1 fruit fly cellular context compared by ENCODE assay signal in the genomic region with DNA sequence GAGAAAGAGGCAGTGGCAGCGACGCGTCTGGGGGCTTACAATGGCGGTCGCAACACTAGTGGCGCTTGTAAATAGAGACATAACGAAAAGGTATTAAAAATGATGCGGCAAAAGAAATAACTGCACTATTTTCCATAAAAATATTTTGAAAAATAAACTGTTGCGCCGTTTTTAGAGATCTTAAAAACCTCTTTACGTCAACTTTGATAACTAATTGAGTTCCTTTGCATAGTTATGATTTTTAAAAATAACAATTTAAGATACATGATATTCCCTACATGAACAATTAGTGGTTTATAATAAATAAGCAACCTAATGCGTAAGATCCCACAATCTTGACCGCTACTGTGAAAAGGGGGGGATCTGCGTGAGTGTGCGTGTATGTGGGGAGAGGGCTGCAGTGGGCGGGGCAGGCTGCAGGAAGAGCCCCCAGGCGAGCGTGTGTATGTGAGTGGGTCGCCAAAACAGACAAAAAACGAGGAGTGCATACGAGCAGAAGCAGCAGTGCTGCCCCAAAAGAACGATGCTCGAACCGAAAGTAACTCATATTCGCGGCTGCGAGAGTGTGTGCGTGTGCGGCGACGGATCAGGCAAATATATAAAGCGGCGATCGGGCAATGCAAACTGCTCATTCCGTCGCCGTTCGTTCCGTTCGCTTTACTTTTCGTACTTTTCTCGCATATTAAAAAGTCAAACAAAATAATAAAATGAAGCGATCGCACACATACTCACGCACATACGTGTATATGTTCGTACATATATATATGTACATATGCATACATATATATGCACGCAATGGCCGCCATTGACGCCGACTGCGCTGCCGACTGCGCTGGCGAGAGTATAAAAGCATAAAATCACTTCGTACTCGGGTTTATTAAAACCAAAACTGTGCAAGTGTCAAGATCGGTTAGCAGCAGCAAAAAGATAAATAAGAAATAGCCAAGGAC.
TF ChIP-seq lines count a peak whose summit lies in the region.

No protein-coding gene starts in this region.

TF ChIP-seq in whole organism, embryonic, 481 proteins besides CTCF, POLR2A, EP300 and RAD21 (continued from another document and continues in another):
- TF ChIP-seq Hsf (GFP tag; optimal IDR thresholded peaks at IDR 0.05; lab: Kevin White, UChicago) (peak; percentile 40), CG11093 (GFP tag; IDR thresholded peaks at IDR 0.05; lab: Robert Waterston, UW) (no peak), en (GFP tag; optimal IDR thresholded peaks at IDR 0.05; lab: Kevin White, UChicago) (no peak), bigmax (GFP tag; optimal IDR thresholded peaks at IDR 0.05; lab: Kevin White, UChicago) (no peak), bsh (GFP tag; optimal IDR thresholded peaks at IDR 0.05; lab: Kevin White, UChicago) (peak; percentile 43 to 95), sr (GFP tag; IDR thresholded peaks at IDR 0.05; lab: Robert Waterston, UW) (no peak), CG10959 (GFP tag; IDR thresholded peaks at IDR 0.05; lab: Robert Waterston, UW) (no peak), CG2129 (GFP tag; IDR thresholded peaks at IDR 0.05; lab: Robert Waterston, UW; ENCODE audit: partially characterized antibody) (no peak), tio (GFP tag; optimal IDR thresholded peaks at IDR 0.05; lab: Kevin White, UChicago) (peak; percentile 71), CG18262 (tag; optimal IDR thresholded peaks at IDR 0.05; lab: Kevin White, UChicago) (peak; percentile 53), Camta (GFP tag; optimal IDR thresholded peaks at IDR 0.05; lab: Kevin White, UChicago) (no peak), ara (GFP tag; IDR thresholded peaks at IDR 0.05; lab: Robert Waterston, UW) (no peak), Fer1 (GFP tag; optimal IDR thresholded peaks at IDR 0.05; lab: Kevin White, UChicago) (no peak), hth (optimal IDR thresholded peaks at IDR 0.05; lab: Kevin White, UChicago) (no peak), chinmo (GFP tag; IDR thresholded peaks at IDR 0.05; lab: Robert Waterston, UW; ENCODE audit: partially characterized antibody) (0 out of 4 replicates have a peak, but pooled peaks have one; percentile 3), CG2120 (GFP tag; optimal IDR thresholded peaks at IDR 0.05; lab: Kevin White, UChicago) (peak; percentile 47), CG3281 (GFP tag; optimal IDR thresholded peaks at IDR 0.05; lab: Kevin White, UChicago) (peak; percentile 15), CG9797 (GFP tag; optimal IDR thresholded peaks at IDR 0.05; lab: Kevin White, UChicago) (no peak), aop (GFP tag; IDR thresholded peaks at IDR 0.05; lab: Robert Waterston, UW) (no peak), Nf-YB (GFP tag; optimal IDR thresholded peaks at IDR 0.05; lab: Kevin White, UChicago) (peak; percentile 5), toy (GFP tag; IDR thresholded peaks at IDR 0.05; lab: Robert Waterston, UW) (no peak), CG6254 (GFP tag; optimal IDR thresholded peaks at IDR 0.05; lab: Kevin White, UChicago) (peak; percentile 34), dpn (GFP tag; optimal IDR thresholded peaks at IDR 0.05; lab: Kevin White, UChicago) (peak in 1 of 2 experiments; percentile 53), sob (GFP tag; IDR thresholded peaks at IDR 0.05; lab: Robert Waterston, UW) (no peak), gcm2 (GFP tag; optimal IDR thresholded peaks at IDR 0.05; lab: Kevin White, UChicago) (no peak), crc (GFP tag; optimal IDR thresholded peaks at IDR 0.05; lab: Kevin White, UChicago) (no peak), NC2α (GFP tag; optimal IDR thresholded peaks at IDR 0.05; lab: Kevin White, UChicago) (peak; percentile 2), mam (GFP tag; optimal IDR thresholded peaks at IDR 0.05; lab: Kevin White, UChicago) (no peak), CG13287 (GFP tag; IDR thresholded peaks at IDR 0.05; lab: Robert Waterston, UW; ENCODE audit: partially characterized antibody) (no peak), peb (GFP tag; IDR thresholded peaks at IDR 0.05; lab: Robert Waterston, UW) (no peak), E2f1 (GFP tag; IDR thresholded peaks at IDR 0.05; lab: Robert Waterston, UW) (no peak), gsb-n (tag; optimal IDR thresholded peaks at IDR 0.05; lab: Kevin White, UChicago) (no peak), CG8359 (GFP tag; optimal IDR thresholded peaks at IDR 0.05; lab: Kevin White, UChicago; ENCODE audit: borderline replicate concordance) (no peak), Sry-δ (GFP tag; optimal IDR thresholded peaks at IDR 0.05; lab: Kevin White, UChicago) (no peak), Six4 (GFP tag; optimal IDR thresholded peaks at IDR 0.05; lab: Kevin White, UChicago) (peak; percentile 13), otp (GFP tag; IDR thresholded peaks at IDR 0.05; lab: Robert Waterston, UW) (no peak), Hr39 (optimal IDR thresholded peaks at IDR 0.05; lab: Kevin White, UChicago) (no peak), CG13123 (GFP tag; optimal IDR thresholded peaks at IDR 0.05; lab: Kevin White, UChicago) (no peak), Ravus (GFP tag; IDR thresholded peaks at IDR 0.05; lab: Robert Waterston, UW) (no peak), BtbVII (GFP tag; optimal IDR thresholded peaks at IDR 0.05; lab: Kevin White, UChicago) (no peak), lab (GFP tag; optimal IDR thresholded peaks at IDR 0.05; lab: Kevin White, UChicago) (peak; percentile 21), Drgx (GFP tag; IDR thresholded peaks at IDR 0.05; lab: Robert Waterston, UW) (peak; percentile 79), odd (GFP tag; optimal IDR thresholded peaks at IDR 0.05; lab: Kevin White, UChicago) (peak; percentile 25), CrebB (tag; optimal IDR thresholded peaks at IDR 0.05; lab: Kevin White, UChicago) (no peak), ham (GFP tag; IDR thresholded peaks at IDR 0.05; lab: Robert Waterston, UW) (no peak), CG33557 (GFP tag; optimal IDR thresholded peaks at IDR 0.05; lab: Kevin White, UChicago) (no peak), Bteb2 (GFP tag; optimal IDR thresholded peaks at IDR 0.05; lab: Kevin White, UChicago) (peak; percentile 44), CG17568 (GFP tag; optimal IDR thresholded peaks at IDR 0.05; lab: Kevin White, UChicago) (no peak), Poxn (GFP tag; IDR thresholded peaks at IDR 0.05; lab: Robert Waterston, UW) (no peak), nom (GFP tag; optimal IDR thresholded peaks at IDR 0.05; lab: Kevin White, UChicago) (peak; percentile 95), trem (tag; optimal IDR thresholded peaks at IDR 0.05; lab: Kevin White, UChicago) (no peak), twi (tag; optimal IDR thresholded peaks at IDR 0.05; lab: Kevin White, UChicago) (no peak), scrt (GFP tag; optimal IDR thresholded peaks at IDR 0.05; lab: Kevin White, UChicago) (no peak), MBD-R2 (GFP tag; IDR thresholded peaks at IDR 0.05; lab: Robert Waterston, UW) (no peak), kni (GFP tag; optimal IDR thresholded peaks at IDR 0.05; lab: Kevin White, UChicago) (no peak), CG13296 (GFP tag; optimal IDR thresholded peaks at IDR 0.05; lab: Kevin White, UChicago) (no peak), tup (GFP tag; optimal IDR thresholded peaks at IDR 0.05; lab: Kevin White, UChicago) (no peak), crol (GFP tag; IDR thresholded peaks at IDR 0.05; lab: Robert Waterston, UW) (peak; percentile 45; the same call in 1 of the 2 replicates), CG14050 (GFP tag; IDR thresholded peaks at IDR 0.05; lab: Robert Waterston, UW) (no peak), sd (tag; optimal IDR thresholded peaks at IDR 0.05; lab: Kevin White, UChicago) (no peak), CG15601 (tag; optimal IDR thresholded peaks at IDR 0.05; lab: Kevin White, UChicago) (peak; percentile 31), CG13424 (tag; optimal IDR thresholded peaks at IDR 0.05; lab: Kevin White, UChicago) (peak; percentile 65), CG12071 (GFP tag; optimal IDR thresholded peaks at IDR 0.05; lab: Kevin White, UChicago) (no peak), wor (GFP tag; IDR thresholded peaks at IDR 0.05; lab: Robert Waterston, UW) (peak; percentile 49), HLH54F (GFP tag; optimal IDR thresholded peaks at IDR 0.05; lab: Kevin White, UChicago) (peak; percentile 23), CG14014 (GFP tag; IDR thresholded peaks at IDR 0.05; lab: Robert Waterston, UW) (no peak), ftz-f1 (GFP tag; optimal IDR thresholded peaks at IDR 0.05; lab: Kevin White, UChicago) (no peak), CG12391 (tag; optimal IDR thresholded peaks at IDR 0.05; lab: Kevin White, UChicago) (peak; percentile 44), B-H1 (GFP tag; IDR thresholded peaks at IDR 0.05; lab: Robert Waterston, UW) (no peak), Rfx (GFP tag; IDR thresholded peaks at IDR 0.05; lab: Robert Waterston, UW) (no peak), hkb (optimal IDR thresholded peaks at IDR 0.05; lab: Kevin White, UChicago) (no peak), hkb (GFP tag; IDR thresholded peaks at IDR 0.05; lab: Robert Waterston, UW) (peak; percentile 54; the same call in 1 of the 2 replicates), CG9727 (GFP tag; optimal IDR thresholded peaks at IDR 0.05; lab: Kevin White, UChicago) (peak; percentile 55), CG12942 (GFP tag; optimal IDR thresholded peaks at IDR 0.05; lab: Kevin White, UChicago) (no peak), CG6175 (GFP tag; IDR thresholded peaks at IDR 0.05; lab: Robert Waterston, UW) (no peak), CG30431 (GFP tag; optimal IDR thresholded peaks at IDR 0.05; lab: Kevin White, UChicago) (peak; percentile 41), pfk (GFP tag; optimal IDR thresholded peaks at IDR 0.05; lab: Kevin White, UChicago) (no peak), CG4328 (GFP tag; optimal IDR thresholded peaks at IDR 0.05; lab: Kevin White, UChicago) (no peak), CG32532 (GFP tag; IDR thresholded peaks at IDR 0.05; lab: Robert Waterston, UW) (no peak), CG12104 (GFP tag; optimal IDR thresholded peaks at IDR 0.05; lab: Kevin White, UChicago) (peak; percentile 4), esg (GFP tag; conservative IDR thresholded peaks at IDR 0.05; lab: Robert Waterston, UW) (peak; percentile 48), ato (GFP tag; IDR thresholded peaks at IDR 0.05; lab: Robert Waterston, UW; ENCODE audit: partially characterized antibody) (no peak), Ada2b (GFP tag; IDR thresholded peaks at IDR 0.05; lab: Robert Waterston, UW) (no peak), Dek (tag; optimal IDR thresholded peaks at IDR 0.05; lab: Kevin White, UChicago) (no peak), Asciz (GFP tag; optimal IDR thresholded peaks at IDR 0.05; lab: Kevin White, UChicago) (peak; percentile 64), Chrac-16 (GFP tag; optimal IDR thresholded peaks at IDR 0.05; lab: Kevin White, UChicago) (peak; percentile 19), CG16779 (GFP tag; IDR thresholded peaks at IDR 0.05; lab: Robert Waterston, UW) (0 out of 2 replicates have a peak, but pooled peaks have one; percentile 21), CG12236 (GFP tag; optimal IDR thresholded peaks at IDR 0.05; lab: Kevin White, UChicago) (no peak), Optix (GFP tag; IDR thresholded peaks at IDR 0.05; lab: Robert Waterston, UW) (no peak), fd64A (GFP tag; optimal IDR thresholded peaks at IDR 0.05; lab: Kevin White, UChicago) (no peak), CG34422 (GFP tag; IDR thresholded peaks at IDR 0.05; lab: Robert Waterston, UW) (0 out of 3 replicates have a peak, but pooled peaks have one; percentile 22), CG11085 (GFP tag; IDR thresholded peaks at IDR 0.05; lab: Robert Waterston, UW) (no peak), CG4404 (GFP tag; IDR thresholded peaks at IDR 0.05; lab: Robert Waterston, UW) (no peak), CG14441 (GFP tag; IDR thresholded peaks at IDR 0.05; lab: Robert Waterston, UW) (no peak), CG10274 (GFP tag; optimal IDR thresholded peaks at IDR 0.05; lab: Kevin White, UChicago) (no peak), sqz (GFP tag; optimal IDR thresholded peaks at IDR 0.05; lab: Kevin White, UChicago) (no peak), grn (GFP tag; optimal IDR thresholded peaks at IDR 0.05; lab: Kevin White, UChicago) (no peak), zfh2 (GFP tag; optimal IDR thresholded peaks at IDR 0.05; lab: Kevin White, UChicago) (no peak), seq (GFP tag; IDR thresholded peaks at IDR 0.05; lab: Robert Waterston, UW) (peak; percentile 53), CG31365 (tag; optimal IDR thresholded peaks at IDR 0.05; lab: Kevin White, UChicago) (no peak), trh (GFP tag; optimal IDR thresholded peaks at IDR 0.05; lab: Kevin White, UChicago) (no peak), CG10209 (GFP tag; optimal IDR thresholded peaks at IDR 0.05; lab: Kevin White, UChicago) (peak; percentile 46), CG18599 (GFP tag; optimal IDR thresholded peaks at IDR 0.05; lab: Kevin White, UChicago) (peak; percentile 20), kah (GFP tag; optimal IDR thresholded peaks at IDR 0.05; lab: Kevin White, UChicago) (no peak), CG2875 (GFP tag; optimal IDR thresholded peaks at IDR 0.05; lab: Kevin White, UChicago) (peak; percentile 27), CG11560 (tag; IDR thresholded peaks at IDR 0.05; lab: Robert Waterston, UW) (no peak), MTF-1 (GFP tag; optimal IDR thresholded peaks at IDR 0.05; lab: Kevin White, UChicago; ENCODE audit: borderline replicate concordance) (no peak), klu (GFP tag; IDR thresholded peaks at IDR 0.05; lab: Robert Waterston, UW) (no peak), CG9876 (GFP tag; optimal IDR thresholded peaks at IDR 0.05; lab: Kevin White, UChicago) (no peak), Vsx1 (GFP tag; optimal IDR thresholded peaks at IDR 0.05; lab: Kevin White, UChicago) (peak; percentile 7), CG7786 (GFP tag; optimal IDR thresholded peaks at IDR 0.05; lab: Kevin White, UChicago) (peak; percentile 25), Max (GFP tag; optimal IDR thresholded peaks at IDR 0.05; lab: Kevin White, UChicago) (no peak), CG17359 (tag; optimal IDR thresholded peaks at IDR 0.05; lab: Kevin White, UChicago) (peak; percentile 34), da (GFP tag; optimal IDR thresholded peaks at IDR 0.05; lab: Kevin White, UChicago) (no peak), Rx (GFP tag; IDR thresholded peaks at IDR 0.05; lab: Robert Waterston, UW) (no peak), abd-A (tag; optimal IDR thresholded peaks at IDR 0.05; lab: Kevin White, UChicago) (no peak), CG3847 (GFP tag; IDR thresholded peaks at IDR 0.05; lab: Robert Waterston, UW) (no peak), Tbp (GFP tag; optimal IDR thresholded peaks at IDR 0.05; lab: Kevin White, UChicago) (no peak), CG4854 (GFP tag; optimal IDR thresholded peaks at IDR 0.05; lab: Kevin White, UChicago) (no peak), phol (tag; optimal IDR thresholded peaks at IDR 0.05; lab: Kevin White, UChicago) (peak; percentile 56), fru (optimal IDR thresholded peaks at IDR 0.05; lab: Kevin White, UChicago) (no peak), CG10565 (GFP tag; optimal IDR thresholded peaks at IDR 0.05; lab: Kevin White, UChicago) (no peak), CG4617 (GFP tag; optimal IDR thresholded peaks at IDR 0.05; lab: Kevin White, UChicago; ENCODE audit: borderline replicate concordance) (no peak), org-1 (GFP tag; optimal IDR thresholded peaks at IDR 0.05; lab: Kevin White, UChicago) (no peak)
